Fruit fly (Drosophila melanogaster) whole organism, embryonic: ENCODE data around the gene Sbf.

Experiments used
- BEAF-32 ChIP-seq: fragments of 200-800 bp; sonication (Bioruptor generic); optimal IDR thresholded peaks from 3 replicates; lab custom pipeline; 2017; ENCODE audit warnings: missing biosample characterization, missing genetic modification characterization, mild to moderate bottlenecking, moderate library complexity, missing genetic modification reagents
- CG10959 ChIP-seq: fragments of 200-800 bp; sonication (Bioruptor generic); IDR thresholded peaks from 2 replicates; pipeline ENCODE4 v1.3.6; 2022; ENCODE audit warnings: missing biosample characterization, missing genetic modification characterization
- CG11723 ChIP-seq: fragments of 200-800 bp; sonication (Bioruptor generic); optimal IDR thresholded peaks from 2 replicates; lab custom pipeline; 2017; ENCODE audit warnings: missing biosample characterization, mild to moderate bottlenecking, missing genetic modification characterization
- CG12219 ChIP-seq: fragments of 200-800 bp; sonication (Bioruptor generic); optimal IDR thresholded peaks from 3 replicates; lab custom pipeline; 2018; ENCODE audit warnings: missing biosample characterization, mild to moderate bottlenecking, missing genetic modification characterization
- CG1233 ChIP-seq: fragments of 200-800 bp; sonication (Bioruptor generic); optimal IDR thresholded peaks from 4 replicates; lab custom pipeline; 2018; ENCODE audit warnings: missing biosample characterization, mild to moderate bottlenecking, missing genetic modification characterization
- CG14667 ChIP-seq: fragments of 200-800 bp; sonication (Bioruptor generic); IDR thresholded peaks from 2 replicates; pipeline ENCODE4 v1.3.6; 2022; ENCODE audit warnings: missing biosample characterization, missing genetic modification characterization
- CG1602 ChIP-seq: fragments of 200-800 bp; sonication (Bioruptor generic); optimal IDR thresholded peaks from 3 replicates; lab custom pipeline; 2016; ENCODE audit warnings: missing biosample characterization, missing genetic modification characterization
- CG1603 ChIP-seq: fragments of 200-800 bp; sonication (Bioruptor generic); optimal IDR thresholded peaks from 2 replicates; lab custom pipeline; 2019; ENCODE audit warnings: missing biosample characterization, mild to moderate bottlenecking, missing genetic modification characterization, moderate library complexity
- CG16779 ChIP-seq: fragments of 200-800 bp; sonication (Bioruptor generic); IDR thresholded peaks from 2 replicates; pipeline ENCODE4 v1.3.6; 2022; ENCODE audit warnings: missing biosample characterization, missing genetic modification characterization
- CG17328 ChIP-seq: fragments of 200-800 bp; sonication (Bioruptor generic); IDR thresholded peaks from 2 replicates; pipeline ENCODE4 v1.3.6; 2022; ENCODE audit warnings: missing biosample characterization, missing genetic modification characterization
- CG18476 ChIP-seq: fragments of 200-800 bp; sonication (Bioruptor generic); optimal IDR thresholded peaks from 2 replicates; lab custom pipeline; 2016; ENCODE audit warnings: missing biosample characterization, mild to moderate bottlenecking, missing genetic modification characterization
- CG3065 ChIP-seq: fragments of 200-800 bp; sonication (Bioruptor generic); optimal IDR thresholded peaks from 2 replicates; lab custom pipeline; 2016; ENCODE audit warnings: missing biosample characterization, missing genetic modification characterization
- CG32767 ChIP-seq: fragments of 200-800 bp; sonication (Bioruptor generic); IDR thresholded peaks from 2 replicates; pipeline ENCODE4 v1.3.6; 2022; ENCODE audit warnings: missing biosample characterization, missing genetic modification characterization
- CG3847 ChIP-seq: fragments of 200-800 bp; sonication (Bioruptor generic); IDR thresholded peaks from 2 replicates; pipeline ENCODE4 v1.3.6; 2022; ENCODE audit warnings: missing biosample characterization, missing genetic modification characterization
- CG42726 ChIP-seq: fragments of 200-800 bp; sonication (Bioruptor generic); IDR thresholded peaks from 2 replicates; pipeline ENCODE4 v1.3.6; 2022; ENCODE audit warnings: missing biosample characterization, missing genetic modification characterization; ENCODE audit not compliant: partially characterized antibody
- CG43689 ChIP-seq: fragments of 200-800 bp; sonication (Bioruptor generic); IDR thresholded peaks from 2 replicates; pipeline ENCODE4 v1.3.6; 2022; ENCODE audit warnings: missing biosample characterization, missing genetic modification characterization
- CG5245 ChIP-seq: fragments of 200-800 bp; sonication (Bioruptor generic); optimal IDR thresholded peaks from 3 replicates; lab custom pipeline; 2016; ENCODE audit warnings: missing biosample characterization, missing genetic modification characterization
- CG6683 ChIP-seq: fragments of 200-800 bp; sonication (Bioruptor generic); optimal IDR thresholded peaks from 2 replicates; lab custom pipeline; 2017; ENCODE audit warnings: missing biosample characterization, mild to moderate bottlenecking, missing genetic modification characterization, missing genetic modification reagents
- CG6765 ChIP-seq: fragments of 200-800 bp; sonication (Bioruptor generic); optimal IDR thresholded peaks from 3 replicates; lab custom pipeline; 2017; ENCODE audit warnings: missing biosample characterization, mild to moderate bottlenecking, missing genetic modification characterization
- CG8924 ChIP-seq: fragments of 200-800 bp; optimal IDR thresholded peaks from 3 replicates; lab custom pipeline; 2019; ENCODE audit warnings: missing biosample characterization, mild to moderate bottlenecking, missing genetic modification characterization, moderate library complexity
- Chrac-16 ChIP-seq: fragments of 200-800 bp; sonication (Bioruptor generic); optimal IDR thresholded peaks from 3 replicates; lab custom pipeline; 2016; ENCODE audit warnings: missing biosample characterization, missing genetic modification characterization
- Dll ChIP-seq: fragments of 200-800 bp; sonication (Bioruptor generic); IDR thresholded peaks from 4 replicates; pipeline ENCODE4 v1.3.6; 2022; ENCODE audit warnings: missing biosample characterization, missing genetic modification characterization; ENCODE audit not compliant: partially characterized antibody
- H2.0 ChIP-seq: fragments of 200-800 bp; sonication (Bioruptor generic); IDR thresholded peaks from 2 replicates; pipeline ENCODE4 v1.3.6; 2022; ENCODE audit warnings: missing biosample characterization, missing genetic modification characterization
- HmgZ ChIP-seq: fragments of 200-800 bp; sonication (Bioruptor generic); optimal IDR thresholded peaks from 2 replicates; lab custom pipeline; 2018; ENCODE audit warnings: missing biosample characterization, mild to moderate bottlenecking, missing genetic modification characterization
- Jarid2 ChIP-seq: fragments of 200-800 bp; sonication (Bioruptor generic); optimal IDR thresholded peaks from 3 replicates; lab custom pipeline; 2017; ENCODE audit warnings: mild to moderate bottlenecking, missing biosample characterization, missing genetic modification reagents, missing genetic modification characterization
- MTF-1 ChIP-seq: fragments of 200-800 bp; sonication (Bioruptor generic); optimal IDR thresholded peaks from 2 replicates; lab custom pipeline; 2018; ENCODE audit warnings: missing biosample characterization, mild to moderate bottlenecking, missing genetic modification characterization, borderline replicate concordance
- Mes4 ChIP-seq: fragments of 200-800 bp; sonication (Bioruptor generic); optimal IDR thresholded peaks from 2 replicates; lab custom pipeline; 2016; ENCODE audit warnings: missing biosample characterization, missing genetic modification characterization
- Opbp ChIP-seq: fragments of 200-800 bp; sonication (Bioruptor generic); IDR thresholded peaks from 3 replicates; pipeline ENCODE4 v1.3.6; 2022; ENCODE audit warnings: missing biosample characterization, missing genetic modification characterization; ENCODE audit not compliant: partially characterized antibody
- Trl ChIP-seq, 3 experiments: fragments of >200 bp in 2 of 3; fragments of 200-800 bp in 1 of 3; sonication (Bioruptor generic) in 1 of 3; optimal IDR thresholded peaks; 2 replicates in 1 of 3; 3 replicates in 2 of 3; lab custom pipeline; 2016 to 2017; ENCODE audit warnings: missing biosample characterization in 1 of 3, missing genetic modification characterization in 1 of 3
- ato ChIP-seq: fragments of 200-800 bp; sonication (Bioruptor generic); IDR thresholded peaks from 2 replicates; pipeline ENCODE4 v1.3.6; 2022; ENCODE audit warnings: missing biosample characterization, missing genetic modification characterization; ENCODE audit not compliant: partially characterized antibody
- cas ChIP-seq: fragments of 200-800 bp; sonication (Bioruptor generic); IDR thresholded peaks from 2 replicates; pipeline ENCODE4 v1.3.6; 2022; ENCODE audit warnings: missing biosample characterization, missing genetic modification characterization
- cg ChIP-seq: fragments of 200-800 bp; sonication (Bioruptor generic); optimal IDR thresholded peaks from 3 replicates; lab custom pipeline; 2019; ENCODE audit warnings: missing biosample characterization, mild to moderate bottlenecking, missing genetic modification characterization, moderate library complexity
- chm ChIP-seq: fragments of 200-800 bp; sonication (Bioruptor generic); IDR thresholded peaks from 2 replicates; pipeline ENCODE4 v1.3.6; 2022; ENCODE audit warnings: missing biosample characterization, missing genetic modification characterization
- ci ChIP-seq: fragments of 200-800 bp; sonication (Bioruptor generic); IDR thresholded peaks from 3 replicates; pipeline ENCODE4 v1.3.6; 2022; ENCODE audit warnings: missing biosample characterization, missing genetic modification characterization
- eve ChIP-seq, 2 experiments: fragments of >200 bp; optimal IDR thresholded peaks; 2 replicates each; lab custom pipeline; 2017; ENCODE audit warnings: missing biosample characterization in 2 of 2, missing genetic modification characterization in 2 of 2
- kay ChIP-seq: fragments of 200-800 bp; sonication (Bioruptor generic); optimal IDR thresholded peaks from 2 replicates; lab custom pipeline; 2016; ENCODE audit warnings: missing biosample characterization, missing genetic modification characterization
- ken ChIP-seq: fragments of 200-800 bp; sonication (Bioruptor generic); IDR thresholded peaks from 3 replicates; pipeline ENCODE4 v1.3.6; 2022; ENCODE audit warnings: missing biosample characterization, missing genetic modification characterization
- maf-S ChIP-seq: fragments of 200-800 bp; sonication (Bioruptor generic); optimal IDR thresholded peaks from 2 replicates; lab custom pipeline; 2016; ENCODE audit warnings: missing biosample characterization, missing genetic modification characterization
- mirr ChIP-seq: fragments of 200-800 bp; sonication (Bioruptor generic); optimal IDR thresholded peaks from 3 replicates; lab custom pipeline; 2018; ENCODE audit warnings: missing biosample characterization, mild to moderate bottlenecking, missing genetic modification characterization
- nerfin-2 ChIP-seq: fragments of 200-800 bp; sonication (Bioruptor generic); IDR thresholded peaks from 2 replicates; pipeline ENCODE4 v1.3.6; 2022; ENCODE audit warnings: missing biosample characterization, missing genetic modification characterization; ENCODE audit not compliant: partially characterized antibody
- nom ChIP-seq: fragments of 200-800 bp; sonication (Bioruptor generic); optimal IDR thresholded peaks from 2 replicates; lab custom pipeline; 2017; ENCODE audit warnings: missing biosample characterization, missing genetic modification characterization, mild to moderate bottlenecking, moderate library complexity, missing genetic modification reagents
- oc ChIP-seq: fragments of 200-800 bp; sonication (Bioruptor generic); optimal IDR thresholded peaks from 2 replicates; lab custom pipeline; 2018; ENCODE audit warnings: missing biosample characterization, mild to moderate bottlenecking, missing genetic modification characterization, moderate library complexity
- schlank ChIP-seq: fragments of 200-800 bp; sonication (Bioruptor generic); optimal IDR thresholded peaks from 2 replicates; lab custom pipeline; 2018; ENCODE audit warnings: missing biosample characterization, mild to moderate bottlenecking, missing genetic modification characterization
- sens ChIP-seq: fragments of 200-800 bp; sonication (Bioruptor generic); peaks from one replicate; lab custom pipeline; 2016; ENCODE audit warnings: missing biosample characterization, missing genetic modification characterization
- sens-2 ChIP-seq: fragments of 200-800 bp; sonication (Bioruptor generic); IDR thresholded peaks from 2 replicates; pipeline ENCODE4 v1.3.6; 2022; ENCODE audit warnings: missing biosample characterization, missing genetic modification characterization
- slp2 ChIP-seq: fragments of 200-800 bp; sonication (Bioruptor generic); optimal IDR thresholded peaks from 2 replicates; lab custom pipeline; 2016; ENCODE audit warnings: missing biosample characterization, missing genetic modification characterization
- stc ChIP-seq: fragments of 200-800 bp; sonication (Bioruptor generic); IDR thresholded peaks from 2 replicates; pipeline ENCODE4 v1.3.6; 2022; ENCODE audit warnings: missing biosample characterization, missing genetic modification characterization
- tin ChIP-seq: fragments of 200-800 bp; sonication (Bioruptor generic); optimal IDR thresholded peaks from 3 replicates; lab custom pipeline; 2016; ENCODE audit warnings: missing biosample characterization, missing genetic modification characterization
- tna ChIP-seq: fragments of 200-800 bp; sonication (Bioruptor generic); IDR thresholded peaks from 2 replicates; pipeline ENCODE4 v1.3.6; 2022; ENCODE audit warnings: missing biosample characterization, missing genetic modification characterization; ENCODE audit not compliant: partially characterized antibody
- trem ChIP-seq: fragments of 200-800 bp; optimal IDR thresholded peaks from 3 replicates; lab custom pipeline; 2019; ENCODE audit warnings: missing biosample characterization, mild to moderate bottlenecking, missing genetic modification characterization, moderate library complexity
- zfh2 ChIP-seq: fragments of 200-800 bp; sonication (Bioruptor generic); optimal IDR thresholded peaks from 2 replicates; lab custom pipeline; 2016; ENCODE audit warnings: missing biosample characterization, missing genetic modification characterization

The Sbf gene

DNA sequence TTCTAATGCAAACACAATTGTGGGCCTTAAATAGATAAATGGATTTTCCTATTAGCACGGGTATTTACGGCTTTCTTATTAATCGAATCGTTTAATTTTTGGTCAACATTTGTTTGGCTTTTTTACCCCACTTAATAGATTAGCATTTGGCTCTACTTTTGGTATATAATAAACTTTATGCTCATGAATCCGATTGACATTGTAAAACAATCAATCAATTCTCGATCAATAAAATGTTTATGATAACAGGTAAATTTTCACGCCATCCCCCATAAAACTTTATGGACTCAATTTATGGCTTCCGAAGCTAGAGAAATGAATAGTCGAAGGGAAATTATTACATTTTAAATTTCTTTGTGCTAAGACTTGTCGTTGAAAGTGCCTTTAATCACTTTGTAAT, 12.9 kb upstream of the Sbf start (continued):
- 0 out of 3 replicates have a peak, but pooled peaks have one; percentile 38 for TF ChIP-seq ci
- TF ChIP-seq CG14667 (GFP tag; lab: Robert Waterston, UW), result no peak
- TF ChIP-seq mirr (GFP tag; lab: Kevin White, UChicago), result peak; percentile 57
- TF ChIP-seq CG11723 (GFP tag; lab: Kevin White, UChicago), result no peak
- TF ChIP-seq CG32767 (GFP tag; lab: Robert Waterston, UW), result no peak
- TF ChIP-seq CG10959 (GFP tag; lab: Robert Waterston, UW), result no peak
- TF ChIP-seq HmgZ (tag; lab: Kevin White, UChicago), result no peak
- no peak for TF ChIP-seq ato
- TF ChIP-seq CG1602 (GFP tag; lab: Kevin White, UChicago), result no peak
- TF ChIP-seq tna (GFP tag; lab: Robert Waterston, UW), result no peak
- no peak for TF ChIP-seq Dll (GFP tag; lab: Robert Waterston, UW)
- TF ChIP-seq CG18476 (GFP tag; lab: Kevin White, UChicago), result no peak
- TF ChIP-seq oc (tag; lab: Kevin White, UChicago), result peak; percentile 62
- TF ChIP-seq slp2, result no peak
- TF ChIP-seq CG1233, result peak; percentile 35
- no peak for TF ChIP-seq CG5245
- TF ChIP-seq CG1603 (tag; lab: Kevin White, UChicago), result peak; percentile 73
- TF ChIP-seq CG42726 (GFP tag; lab: Robert Waterston, UW), result no peak
- no peak for TF ChIP-seq zfh2 (GFP tag; lab: Kevin White, UChicago)
- TF ChIP-seq CG3847, result no peak
- TF ChIP-seq Jarid2 (GFP tag; lab: Kevin White, UChicago), result no peak
- no peak for TF ChIP-seq cg (GFP tag; lab: Kevin White, UChicago)
- no peak for TF ChIP-seq CG43689 (GFP tag; lab: Robert Waterston, UW)
- TF ChIP-seq nom (GFP tag; lab: Kevin White, UChicago), result no peak
- no peak for TF ChIP-seq kay (GFP tag; lab: Kevin White, UChicago)
- TF ChIP-seq CG6683, result no peak
- no peak for TF ChIP-seq cas (GFP tag; lab: Robert Waterston, UW)
- no peak for TF ChIP-seq nerfin-2
- no peak for TF ChIP-seq CG17328 (GFP tag; lab: Robert Waterston, UW)
- peak; percentile 20 for TF ChIP-seq CG8924 (tag; lab: Kevin White, UChicago)
- TF ChIP-seq Trl (optimal IDR thresholded peaks at IDR 0.05; lab: Kevin White, UChicago), result no peak
- TF ChIP-seq Trl (GFP tag; optimal IDR thresholded peaks at IDR 0.05; lab: Kevin White, UChicago), result no peak
- peak; percentile 57 for TF ChIP-seq CG12219
- 0 out of 2 replicates have a peak, but pooled peaks have one; percentile 13 for TF ChIP-seq stc
- TF ChIP-seq maf-S (GFP tag; lab: Kevin White, UChicago), result no peak
- TF ChIP-seq ken (GFP tag; lab: Robert Waterston, UW), result no peak
- peak; percentile 73 for TF ChIP-seq trem (tag; lab: Kevin White, UChicago)
- TF ChIP-seq MTF-1 (GFP tag; lab: Kevin White, UChicago), result peak; percentile 38
- no peak for TF ChIP-seq Mes4 (GFP tag; lab: Kevin White, UChicago)
- TF ChIP-seq tin, result no peak
- no peak for TF ChIP-seq H2.0
- no peak for TF ChIP-seq Opbp
- no peak for TF ChIP-seq schlank (tag; lab: Kevin White, UChicago)
- TF ChIP-seq sens-2 (GFP tag; lab: Robert Waterston, UW), result peak; percentile 74
- TF ChIP-seq Chrac-16 (GFP tag; lab: Kevin White, UChicago), result no peak
- no peak for TF ChIP-seq sens (GFP tag; lab: Kevin White, UChicago)
- no peak for TF ChIP-seq CG3065 (GFP tag; lab: Kevin White, UChicago)
- no peak for TF ChIP-seq chm
- TF ChIP-seq eve (GFP tag; optimal IDR thresholded peaks at IDR 0.05; lab: Kevin White, UChicago), result no peak
- TF ChIP-seq CG6765 (GFP tag; lab: Kevin White, UChicago), result peak; percentile 27
- no peak for TF ChIP-seq CG16779
- TF ChIP-seq BEAF-32 (GFP tag; lab: Kevin White, UChicago), result no peak
